Fruit fly (Drosophila melanogaster): ENCODE data around the gene Papst2.

Gene Papst2

DNA sequence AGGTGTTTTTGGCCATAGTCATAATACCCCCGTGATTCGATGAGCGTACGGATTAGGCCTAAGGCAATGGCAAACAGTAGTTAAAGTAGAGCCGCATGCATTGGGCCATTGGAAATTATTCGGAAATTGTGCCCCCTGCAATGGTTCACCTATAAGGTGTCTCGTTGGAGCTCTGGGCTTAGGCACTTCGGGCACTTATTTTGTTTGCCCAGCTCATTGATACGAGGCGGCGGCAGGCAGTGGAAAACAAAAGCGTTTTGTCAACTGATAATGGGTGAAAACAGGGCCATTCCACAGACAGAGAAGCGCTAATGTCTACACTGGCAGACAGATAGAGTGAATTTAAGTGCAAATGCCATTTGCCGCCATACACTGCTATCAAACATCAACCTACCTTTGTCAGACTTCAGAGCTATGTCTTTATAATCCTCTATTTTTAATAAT is 36.3 kb upstream of the Papst2 start (continued):
- TF ChIP-seq D19A (tag; optimal IDR thresholded peaks at IDR 0.05) (no peak), CG8290 (GFP tag; optimal IDR thresholded peaks at IDR 0.05) (no peak), CG8290 (tag; optimal IDR thresholded peaks at IDR 0.05) (peak in 1 of 2 experiments; percentile 21), jumu (GFP tag; optimal IDR thresholded peaks at IDR 0.05) (no peak), ssp (GFP tag; IDR thresholded peaks at IDR 0.05) (0 out of 2 replicates have a peak, but pooled peaks have one; percentile 11), stc (GFP tag; IDR thresholded peaks at IDR 0.05) (0 out of 2 replicates have a peak, but pooled peaks have one; percentile 15), CG15011 (GFP tag; optimal IDR thresholded peaks at IDR 0.05) (no peak), klu (GFP tag; IDR thresholded peaks at IDR 0.05) (no peak), CG16779 (GFP tag; IDR thresholded peaks at IDR 0.05) (0 out of 2 replicates have a peak, but pooled peaks have one; percentile 17), salm (tag; optimal IDR thresholded peaks at IDR 0.05) (peak; percentile 6), Sox100B (GFP tag; optimal IDR thresholded peaks at IDR 0.05) (no peak), ci (GFP tag; IDR thresholded peaks at IDR 0.05) (0 out of 3 replicates have a peak, but pooled peaks have one; percentile 10), Rfx (GFP tag; IDR thresholded peaks at IDR 0.05) (peak; percentile 40), CG2199 (GFP tag; IDR thresholded peaks at IDR 0.05) (no peak), slbo (GFP tag; IDR thresholded peaks at IDR 0.05) (peak; percentile 53)

DNA sequence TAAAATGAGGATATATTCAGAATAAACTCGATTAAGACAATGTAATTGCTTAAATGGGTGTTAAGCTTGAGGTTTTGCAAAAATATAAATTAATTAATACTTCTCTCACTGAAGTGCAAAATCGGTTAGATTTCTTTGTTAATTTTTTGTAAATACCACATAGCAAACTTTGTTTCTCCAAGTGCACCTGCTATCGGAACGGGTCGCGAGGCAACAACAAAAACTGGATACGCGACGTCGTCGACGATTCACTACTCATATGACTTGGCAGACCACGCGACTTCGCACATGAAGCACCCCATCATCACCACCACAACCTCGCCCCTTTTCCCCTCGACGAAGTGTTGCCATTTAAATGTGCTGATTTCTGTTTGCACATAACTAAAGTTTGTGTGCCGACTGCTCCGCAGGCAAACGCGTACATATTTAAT is 35.5 kb upstream of the Papst2 start:
- TF ChIP-seq ab (GFP tag; optimal IDR thresholded peaks at IDR 0.05), result no peak
- peak; percentile 36 for TF ChIP-seq CG11504 (tag; optimal IDR thresholded peaks at IDR 0.05)
- no peak for TF ChIP-seq CG8388 (GFP tag; optimal IDR thresholded peaks at IDR 0.05)
- TF ChIP-seq caup (GFP tag; optimal IDR thresholded peaks at IDR 0.05; ENCODE audit: severe bottlenecking), result peak; percentile 2
- TF ChIP-seq BtbVII (GFP tag; optimal IDR thresholded peaks at IDR 0.05), result no peak
- TF ChIP-seq Pdp1 (GFP tag; optimal IDR thresholded peaks at IDR 0.05), result peak in 1 of 2 experiments; percentile 17
- TF ChIP-seq vvl (GFP tag; IDR thresholded peaks at IDR 0.05), result peak; percentile 53; the same call in 1 of the 2 replicates
- TF ChIP-seq h (optimal IDR thresholded peaks at IDR 0.05), result no peak
- TF ChIP-seq sc (optimal IDR thresholded peaks at IDR 0.05), result no peak
- no peak for TF ChIP-seq sc (GFP tag; optimal IDR thresholded peaks at IDR 0.05)
- no peak for TF ChIP-seq bbx (GFP tag; IDR thresholded peaks at IDR 0.05; ENCODE audit: partially characterized antibody)
- no peak for TF ChIP-seq Neu2 (GFP tag; optimal IDR thresholded peaks at IDR 0.05; ENCODE audit: borderline replicate concordance)
- 0 out of 3 replicates have a peak, but pooled peaks have one; percentile 28 for TF ChIP-seq H15 (GFP tag; IDR thresholded peaks at IDR 0.05)
- no peak for TF ChIP-seq CG18599 (GFP tag; optimal IDR thresholded peaks at IDR 0.05)
- TF ChIP-seq Dad (GFP tag; optimal IDR thresholded peaks at IDR 0.05), result no peak
- TF ChIP-seq br (optimal IDR thresholded peaks at IDR 0.05), result no peak
- peak; percentile 20 for TF ChIP-seq schlank (tag; optimal IDR thresholded peaks at IDR 0.05)
- TF ChIP-seq CG5180 (GFP tag; optimal IDR thresholded peaks at IDR 0.05), result no peak
- peak; percentile 3 for TF ChIP-seq az2 (GFP tag; optimal IDR thresholded peaks at IDR 0.05)
- no peak for TF ChIP-seq CG33557 (GFP tag; optimal IDR thresholded peaks at IDR 0.05)
- peak; percentile 23 for TF ChIP-seq fd96Cb (tag; optimal IDR thresholded peaks at IDR 0.05)
- TF ChIP-seq pb (GFP tag; optimal IDR thresholded peaks at IDR 0.05), result no peak
- no peak for TF ChIP-seq shn (GFP tag; optimal IDR thresholded peaks at IDR 0.05)
- no peak; the same call in 1 of the 2 replicates for TF ChIP-seq CG9215 (GFP tag; IDR thresholded peaks at IDR 0.05)
- TF ChIP-seq CG12155 (GFP tag; optimal IDR thresholded peaks at IDR 0.05), result peak; percentile 9
- TF ChIP-seq gce (GFP tag; IDR thresholded peaks at IDR 0.05), result no peak
- no peak for TF ChIP-seq Aef1 (GFP tag; IDR thresholded peaks at IDR 0.05)
- no peak for TF ChIP-seq CG12219 (GFP tag; optimal IDR thresholded peaks at IDR 0.05)
- TF ChIP-seq CG7987 (GFP tag; optimal IDR thresholded peaks at IDR 0.05), result no peak
- peak in 1 of 2 experiments; percentile 25 for TF ChIP-seq bsh (GFP tag; optimal IDR thresholded peaks at IDR 0.05)
- no peak for TF ChIP-seq Myb (GFP tag; optimal IDR thresholded peaks at IDR 0.05)
- TF ChIP-seq Oli (tag; optimal IDR thresholded peaks at IDR 0.05), result peak; percentile 17
- TF ChIP-seq CG11093 (GFP tag; IDR thresholded peaks at IDR 0.05), result no peak
- no peak for TF ChIP-seq ase (GFP tag; IDR thresholded peaks at IDR 0.05)
- no peak for TF ChIP-seq Vsx1 (GFP tag; optimal IDR thresholded peaks at IDR 0.05)
- TF ChIP-seq sima (GFP tag; optimal IDR thresholded peaks at IDR 0.05), result no peak
- no peak for TF ChIP-seq stwl (tag; optimal IDR thresholded peaks at IDR 0.05)

Measured in whole organism, embryonic.